Fruit fly (Drosophila melanogaster) whole organism, embryonic: ENCODE measurements around the gene CG6931.

Source experiments
- B-H2 ChIP-seq: fragments of 200-800 bp; sonication (Bioruptor generic); optimal IDR thresholded peaks from 2 replicates; lab custom pipeline; 2018; ENCODE audit warnings: missing biosample characterization, mild to moderate bottlenecking, missing genetic modification characterization
- BEAF-32 ChIP-seq: fragments of 200-800 bp; sonication (Bioruptor generic); optimal IDR thresholded peaks from 3 replicates; lab custom pipeline; 2017; ENCODE audit warnings: missing biosample characterization, missing genetic modification characterization, mild to moderate bottlenecking, moderate library complexity, missing genetic modification reagents
- Bdp1 ChIP-seq: fragments of 200-800 bp; sonication (Bioruptor generic); optimal IDR thresholded peaks from 3 replicates; lab custom pipeline; 2016; ENCODE audit warnings: missing biosample characterization, missing genetic modification characterization
- Blimp-1 ChIP-seq: fragments of 200-800 bp; sonication (Bioruptor generic); optimal IDR thresholded peaks from 3 replicates; lab custom pipeline; 2018; ENCODE audit warnings: missing biosample characterization, missing genetic modification characterization, mild to moderate bottlenecking, moderate library complexity, missing genetic modification reagents
- CG10147 ChIP-seq: fragments of 200-800 bp; sonication (Bioruptor generic); optimal IDR thresholded peaks from 2 replicates; lab custom pipeline; 2019; ENCODE audit warnings: missing biosample characterization, mild to moderate bottlenecking, missing genetic modification characterization, moderate library complexity
- CG10959 ChIP-seq: fragments of 200-800 bp; sonication (Bioruptor generic); IDR thresholded peaks from 2 replicates; pipeline ENCODE4 v1.3.6; 2022; ENCODE audit warnings: missing biosample characterization, missing genetic modification characterization
- CG13287 ChIP-seq: fragments of 200-800 bp; sonication (Bioruptor generic); IDR thresholded peaks from 2 replicates; pipeline ENCODE4 v1.3.6; 2022; ENCODE audit warnings: missing biosample characterization, missing genetic modification characterization; ENCODE audit not compliant: partially characterized antibody
- CG14710 ChIP-seq: fragments of 200-800 bp; sonication (Bioruptor generic); optimal IDR thresholded peaks from 3 replicates; lab custom pipeline; 2019; ENCODE audit warnings: missing biosample characterization, mild to moderate bottlenecking, missing genetic modification characterization, moderate library complexity
- CG17328 ChIP-seq: fragments of 200-800 bp; sonication (Bioruptor generic); IDR thresholded peaks from 2 replicates; pipeline ENCODE4 v1.3.6; 2022; ENCODE audit warnings: missing biosample characterization, missing genetic modification characterization
- CG2712 ChIP-seq: fragments of 200-800 bp; optimal IDR thresholded peaks from 3 replicates; lab custom pipeline; 2019; ENCODE audit warnings: missing biosample characterization, mild to moderate bottlenecking, missing genetic modification characterization, moderate library complexity
- CG4328 ChIP-seq: fragments of 200-800 bp; sonication (Bioruptor generic); optimal IDR thresholded peaks from 3 replicates; lab custom pipeline; 2017; ENCODE audit warnings: missing biosample characterization, missing genetic modification reagents, missing genetic modification characterization
- CG4617 ChIP-seq: fragments of 200-800 bp; sonication (Bioruptor generic); optimal IDR thresholded peaks from 3 replicates; lab custom pipeline; 2016; ENCODE audit warnings: missing biosample characterization, missing genetic modification characterization, borderline replicate concordance
- CG8924 ChIP-seq: fragments of 200-800 bp; optimal IDR thresholded peaks from 3 replicates; lab custom pipeline; 2019; ENCODE audit warnings: missing biosample characterization, mild to moderate bottlenecking, missing genetic modification characterization, moderate library complexity
- Camta ChIP-seq: fragments of 200-800 bp; sonication (Bioruptor generic); optimal IDR thresholded peaks from 2 replicates; lab custom pipeline; 2016; ENCODE audit warnings: missing biosample characterization, missing genetic modification characterization
- CkIIα-i1 ChIP-seq: fragments of 200-800 bp; sonication (Bioruptor generic); IDR thresholded peaks from 2 replicates; pipeline ENCODE4 v1.3.6; 2022; ENCODE audit warnings: missing biosample characterization, missing genetic modification characterization
- Doc3 ChIP-seq: fragments of 200-800 bp; sonication (Bioruptor generic); IDR thresholded peaks from 3 replicates; pipeline ENCODE4 v1.3.6; 2022; ENCODE audit warnings: missing biosample characterization, missing genetic modification characterization; ENCODE audit not compliant: partially characterized antibody
- Dp ChIP-seq: fragments of 200-800 bp; sonication (Bioruptor generic); optimal IDR thresholded peaks from 2 replicates; lab custom pipeline; 2018; ENCODE audit warnings: missing biosample characterization, mild to moderate bottlenecking, missing genetic modification characterization, moderate library complexity
- Ets97D ChIP-seq: fragments of 200-800 bp; sonication (Bioruptor generic); optimal IDR thresholded peaks from 3 replicates; lab custom pipeline; 2016; ENCODE audit warnings: missing biosample characterization, missing genetic modification characterization
- H2.0 ChIP-seq: fragments of 200-800 bp; sonication (Bioruptor generic); IDR thresholded peaks from 2 replicates; pipeline ENCODE4 v1.3.6; 2022; ENCODE audit warnings: missing biosample characterization, missing genetic modification characterization
- Hand ChIP-seq: fragments of 200-800 bp; sonication (Bioruptor generic); optimal IDR thresholded peaks from 2 replicates; lab custom pipeline; 2017; ENCODE audit warnings: mild to moderate bottlenecking, missing biosample characterization, missing genetic modification reagents, missing genetic modification characterization
- Hey ChIP-seq: fragments of 200-800 bp; sonication (Bioruptor generic); optimal IDR thresholded peaks from 3 replicates; lab custom pipeline; 2018; ENCODE audit warnings: missing biosample characterization, mild to moderate bottlenecking, missing genetic modification characterization
- Hr51 ChIP-seq, 2 experiments: fragments of 200-800 bp; sonication (Bioruptor generic); optimal IDR thresholded peaks; 2 replicates in 1 of 2; 3 replicates in 1 of 2; lab custom pipeline; 2016 to 2018; ENCODE audit warnings: missing biosample characterization in 2 of 2, missing genetic modification characterization in 2 of 2, mild to moderate bottlenecking in 1 of 2, moderate library complexity in 1 of 2
- Hr78 ChIP-seq, 2 experiments: fragments of 200-800 bp in 1 of 2; fragments of >200 bp in 1 of 2; sonication (Bioruptor generic) in 1 of 2; optimal IDR thresholded peaks; 2 replicates each; lab custom pipeline; 2017 to 2019; ENCODE audit warnings: missing biosample characterization in 2 of 2, missing genetic modification characterization in 2 of 2, mild to moderate bottlenecking in 1 of 2, moderate library complexity in 1 of 2
- Kr ChIP-seq: fragments of 200-800 bp; sonication (Bioruptor generic); optimal IDR thresholded peaks from 2 replicates; lab custom pipeline; 2017; ENCODE audit warnings: missing biosample characterization, mild to moderate bottlenecking, missing genetic modification characterization
- MESR4 ChIP-seq: fragments of 200-800 bp; sonication (Bioruptor generic); optimal IDR thresholded peaks from 2 replicates; lab custom pipeline; 2018; ENCODE audit warnings: missing biosample characterization, mild to moderate bottlenecking, missing genetic modification characterization, moderate library complexity
- MTF-1 ChIP-seq: fragments of 200-800 bp; sonication (Bioruptor generic); optimal IDR thresholded peaks from 2 replicates; lab custom pipeline; 2018; ENCODE audit warnings: missing biosample characterization, mild to moderate bottlenecking, missing genetic modification characterization, borderline replicate concordance
- Meics ChIP-seq: fragments of 200-800 bp; sonication (Bioruptor generic); optimal IDR thresholded peaks from 2 replicates; lab custom pipeline; 2017; ENCODE audit warnings: missing biosample characterization, mild to moderate bottlenecking, missing genetic modification characterization
- Mrtf ChIP-seq: fragments of 200-800 bp; sonication (Bioruptor generic); IDR thresholded peaks from 3 replicates; pipeline ENCODE4 v1.3.6; 2022; ENCODE audit warnings: missing biosample characterization, missing genetic modification characterization
- Myb ChIP-seq: fragments of 200-800 bp; sonication (Bioruptor generic); optimal IDR thresholded peaks from 2 replicates; lab custom pipeline; 2016; ENCODE audit warnings: missing biosample characterization, missing genetic modification characterization
- Poxn ChIP-seq: fragments of 200-800 bp; sonication (Bioruptor generic); IDR thresholded peaks from 2 replicates; pipeline ENCODE4 v1.3.6; 2022; ENCODE audit warnings: missing biosample characterization, missing genetic modification characterization
- Sin3A ChIP-seq: fragments of >200 bp; optimal IDR thresholded peaks from 2 replicates; lab custom pipeline; 2018
- Sry-β ChIP-seq: fragments of 200-800 bp; sonication (Bioruptor generic); optimal IDR thresholded peaks from 2 replicates; lab custom pipeline; 2018; ENCODE audit warnings: missing biosample characterization, mild to moderate bottlenecking, missing genetic modification characterization, moderate library complexity
- Usf ChIP-seq: fragments of 200-800 bp; sonication (Bioruptor generic); optimal IDR thresholded peaks from 2 replicates; lab custom pipeline; 2017; ENCODE audit warnings: missing genotype, missing biosample characterization, missing genetic modification characterization
- YL-1 ChIP-seq: fragments of 200-800 bp; sonication (Bioruptor generic); optimal IDR thresholded peaks from 3 replicates; lab custom pipeline; 2017; ENCODE audit warnings: missing biosample characterization, mild to moderate bottlenecking, missing genetic modification characterization
- dysf ChIP-seq: fragments of 200-800 bp; sonication (Bioruptor generic); IDR thresholded peaks from 3 replicates; pipeline ENCODE4 v1.3.6; 2022; ENCODE audit warnings: missing biosample characterization, missing genetic modification characterization
- exex ChIP-seq: fragments of 200-800 bp; sonication (Bioruptor generic); optimal IDR thresholded peaks from 4 replicates; lab custom pipeline; 2018; ENCODE audit warnings: missing biosample characterization, mild to moderate bottlenecking, missing genetic modification characterization, moderate library complexity
- gfzf ChIP-seq: fragments of 200-800 bp; sonication (Bioruptor generic); optimal IDR thresholded peaks from 2 replicates; lab custom pipeline; 2016; ENCODE audit warnings: missing biosample characterization, mild to moderate bottlenecking, missing genetic modification characterization, moderate library complexity
- grau ChIP-seq: fragments of 200-800 bp; optimal IDR thresholded peaks from 3 replicates; lab custom pipeline; 2019; ENCODE audit warnings: missing biosample characterization, mild to moderate bottlenecking, missing genetic modification characterization, moderate library complexity
- hbn ChIP-seq: fragments of 200-800 bp; sonication (Bioruptor generic); IDR thresholded peaks from 2 replicates; pipeline ENCODE4 v1.3.6; 2022; ENCODE audit warnings: missing biosample characterization, missing genetic modification characterization; ENCODE audit not compliant: partially characterized antibody
- inv ChIP-seq: fragments of 200-800 bp; sonication (Bioruptor generic); IDR thresholded peaks from 2 replicates; pipeline ENCODE4 v1.3.6; 2022; ENCODE audit warnings: missing biosample characterization, missing genetic modification characterization; ENCODE audit not compliant: partially characterized antibody
- jumu ChIP-seq: fragments of 200-800 bp; sonication (Bioruptor generic); optimal IDR thresholded peaks from 3 replicates; lab custom pipeline; 2016; ENCODE audit warnings: missing biosample characterization, missing genetic modification characterization
- lola ChIP-seq, 3 experiments: fragments of >200 bp in 2 of 3; fragments of 200-800 bp in 1 of 3; sonication (Bioruptor generic) in 1 of 3; optimal IDR thresholded peaks; 2 replicates each; lab custom pipeline; 2017 to 2019; ENCODE audit warnings: missing biosample characterization in 3 of 3, missing genetic modification characterization in 3 of 3, mild to moderate bottlenecking in 1 of 3, moderate library complexity in 1 of 3
- mld ChIP-seq: fragments of 200-800 bp; sonication (Bioruptor generic); IDR thresholded peaks from 3 replicates; pipeline ENCODE4 v1.3.6; 2022; ENCODE audit warnings: missing biosample characterization, missing genetic modification characterization; ENCODE audit not compliant: partially characterized antibody
- nau ChIP-seq: fragments of 200-800 bp; sonication (Bioruptor generic); optimal IDR thresholded peaks from 3 replicates; lab custom pipeline; 2017; ENCODE audit warnings: missing biosample characterization, mild to moderate bottlenecking, missing genetic modification characterization, missing genetic modification reagents
- pan ChIP-seq, 4 experiments: fragments of >200 bp in 3 of 4; fragments of 200-800 bp in 1 of 4; sonication (Bioruptor generic) in 1 of 4; optimal IDR thresholded peaks in 3 of 4; IDR thresholded peaks in 1 of 4; 2 replicates each; pipeline versions ENCODE4 v1.3.6 to Lab custom; 2017 to 2022; ENCODE audit warnings: missing biosample characterization in 2 of 4, missing genetic modification characterization in 2 of 4, mixed read lengths in 1 of 4
- pho ChIP-seq: fragments of 200-800 bp; sonication (Bioruptor generic); optimal IDR thresholded peaks from 2 replicates; lab custom pipeline; 2016; ENCODE audit warnings: missing biosample characterization, missing genetic modification characterization
- pzg ChIP-seq: fragments of 200-800 bp; sonication (Bioruptor generic); optimal IDR thresholded peaks from 3 replicates; lab custom pipeline; 2018; ENCODE audit warnings: missing biosample characterization, mild to moderate bottlenecking, missing genetic modification characterization, moderate library complexity
- scrt ChIP-seq: fragments of 200-800 bp; sonication (Bioruptor generic); optimal IDR thresholded peaks from 2 replicates; lab custom pipeline; 2018; ENCODE audit warnings: missing biosample characterization, mild to moderate bottlenecking, missing genetic modification characterization, moderate library complexity
- sna ChIP-seq: fragments of 200-800 bp; sonication (Bioruptor generic); IDR thresholded peaks from 2 replicates; pipeline ENCODE4 v1.3.6; 2022; ENCODE audit warnings: missing biosample characterization, missing genetic modification characterization; ENCODE audit not compliant: partially characterized antibody

CG6931 gene

dm6 chr3L:11997959-11998358, 7.4 kb downstream of the CG6931 start, which contains the start of gene Grip163 (continued):
- TF ChIP-seq inv (GFP tag; lab: Robert Waterston, UW) (no peak), Bdp1 (GFP tag; lab: Kevin White, UChicago) (no peak), Camta (GFP tag; lab: Kevin White, UChicago) (no peak), CG8924 (tag; lab: Kevin White, UChicago) (no peak), MESR4 (peak; percentile 46), exex (tag; lab: Kevin White, UChicago) (no peak), Poxn (no peak), nau (GFP tag; lab: Kevin White, UChicago) (no peak), gfzf (GFP tag; lab: Kevin White, UChicago) (peak; percentile 70), mld (GFP tag; lab: Robert Waterston, UW) (no peak), Myb (peak; percentile 87), Hey (no peak), CG2712 (tag; lab: Kevin White, UChicago) (no peak), CG13287 (GFP tag; lab: Robert Waterston, UW) (peak; percentile 10; the same call in 1 of the 2 replicates), CG4328 (GFP tag; lab: Kevin White, UChicago) (no peak), lola (GFP tag; optimal IDR thresholded peaks at IDR 0.05; lab: Kevin White, UChicago) (no peak), Dp (no peak), Hr51 (GFP tag; optimal IDR thresholded peaks at IDR 0.05; lab: Kevin White, UChicago) (no peak), grau (tag; lab: Kevin White, UChicago) (no peak), pan (optimal IDR thresholded peaks at IDR 0.05; lab: Kevin White, UChicago) (no peak), pan (GFP tag; optimal IDR thresholded peaks at IDR 0.05 in 1 of 2, IDR thresholded peaks at IDR 0.05 in 1 of 2) (no peak), Hr78 (GFP tag; optimal IDR thresholded peaks at IDR 0.05; lab: Kevin White, UChicago) (no peak), Usf (GFP tag; lab: Kevin White, UChicago) (no peak), pzg (peak; percentile 17), Doc3 (GFP tag; lab: Robert Waterston, UW) (no peak), CG10959 (GFP tag; lab: Robert Waterston, UW) (no peak), Kr (no peak), sna (no peak), Meics (GFP tag; lab: Kevin White, UChicago) (no peak), YL-1 (GFP tag; lab: Kevin White, UChicago) (peak; percentile 21), Blimp-1 (GFP tag; lab: Kevin White, UChicago) (no peak), Hand (GFP tag; lab: Kevin White, UChicago) (no peak), Ets97D (GFP tag; lab: Kevin White, UChicago) (no peak), BEAF-32 (peak; percentile 6), Sin3A (lab: Kevin White, UChicago) (no peak), dysf (GFP tag; lab: Robert Waterston, UW) (no peak), Sry-β (no peak), CG17328 (no peak), CG10147 (GFP tag; lab: Kevin White, UChicago) (no peak), CG4617 (GFP tag; lab: Kevin White, UChicago) (peak; percentile 4), pho (GFP tag; lab: Kevin White, UChicago) (no peak), MTF-1 (GFP tag; lab: Kevin White, UChicago) (no peak), scrt (GFP tag; lab: Kevin White, UChicago) (no peak), B-H2 (GFP tag; lab: Kevin White, UChicago) (no peak), H2.0 (no peak), CkIIα-i1 (GFP tag; lab: Robert Waterston, UW) (no peak), CG14710 (tag; lab: Kevin White, UChicago) (no peak), Mrtf (GFP tag; lab: Robert Waterston, UW) (no peak), hbn (GFP tag; lab: Robert Waterston, UW) (no peak), jumu (no peak)
